Worm (Caenorhabditis elegans) whole organism, young adult: ENCODE measurements around the gene gei-13.

Experiments
- B0035.1 ChIP-seq: sonication (generic microtip); optimal IDR thresholded peaks from 2 replicates; lab custom pipeline; 2016; ENCODE audit warnings: missing genetic modification characterization, mild to moderate bottlenecking, missing compliant biosample characterization, missing genotype, missing genetic modification reagents
- C06A6.2 ChIP-seq: fragments of 200-800 bp; sonication (Bioruptor generic); conservative IDR thresholded peaks from 2 replicates; pipeline ENCODE4 v1.3.6; 2022; ENCODE audit warnings: missing genetic modification characterization, missing compliant biosample characterization
- C17E4.6 ChIP-seq: fragments of 200-800 bp; sonication (Bioruptor generic); IDR thresholded peaks from 2 replicates; pipeline ENCODE4 v1.3.6; 2022; ENCODE audit warnings: missing genetic modification reagents, missing genetic modification characterization, missing compliant biosample characterization
- D2030.7 ChIP-seq: fragments of 200-800 bp; sonication (Bioruptor generic); IDR thresholded peaks from 2 replicates; pipeline ENCODE4 v1.3.6; 2022; ENCODE audit warnings: missing genetic modification reagents, missing genetic modification characterization, missing compliant biosample characterization
- F49E8.2 ChIP-seq: sonication (generic microtip); optimal IDR thresholded peaks from 3 replicates; lab custom pipeline; 2017; ENCODE audit warnings: missing genetic modification characterization, mild to moderate bottlenecking, missing compliant biosample characterization, antibody characterized with exemption, moderate library complexity; ENCODE audit not compliant: insufficient read depth
- F52B5.7 ChIP-seq: sonication (generic microtip); optimal IDR thresholded peaks from 2 replicates; lab custom pipeline; 2016; ENCODE audit warnings: mild to moderate bottlenecking, missing genetic modification characterization, missing compliant biosample characterization
- Y79H2A.3 ChIP-seq: fragments of 200-800 bp; sonication (Bioruptor generic); conservative IDR thresholded peaks from 2 replicates; pipeline ENCODE4 v1.3.6; 2022; ENCODE audit warnings: missing genetic modification reagents, missing genetic modification characterization, missing compliant biosample characterization
- ama-1 ChIP-seq, 3 experiments: fragments of 150-350 bp in 1 of 3; sonication (generic microtip) in 2 of 3; optimal IDR thresholded peaks; 2 replicates each; lab custom pipeline; 2014 to 2018; ENCODE audit warnings: missing biosample characterization in 2 of 3, missing genetic modification characterization in 2 of 3, missing genetic modification reagents in 2 of 3
- aptf-2 ChIP-seq: fragments of 200-800 bp; sonication (Bioruptor generic); conservative IDR thresholded peaks from 2 replicates; pipeline ENCODE4 v1.3.6; 2022; ENCODE audit warnings: missing genetic modification reagents, missing genetic modification characterization, missing compliant biosample characterization
- attf-3 ChIP-seq: fragments of 200-800 bp; sonication (Bioruptor generic); conservative IDR thresholded peaks from 2 replicates; pipeline ENCODE4 v1.3.6; 2022; ENCODE audit warnings: missing genetic modification reagents, missing genetic modification characterization, missing compliant biosample characterization
- bed-2 ChIP-seq: fragments of 200-800 bp; sonication (Bioruptor generic); IDR thresholded peaks from 2 replicates; pipeline ENCODE4 v1.3.6; 2022; ENCODE audit warnings: missing genetic modification reagents, missing genetic modification characterization, missing compliant biosample characterization
- cebp-1 ChIP-seq, 2 experiments: fragments of 200-800 bp in 1 of 2; sonication (Bioruptor generic) in 1 of 2; sonication (generic microtip) in 1 of 2; IDR thresholded peaks in 1 of 2; optimal IDR thresholded peaks in 1 of 2; 2 replicates each; pipeline versions ENCODE4 v1.3.6 to Lab custom; 2017 to 2022; ENCODE audit warnings: missing compliant biosample characterization in 2 of 2, missing genetic modification characterization in 2 of 2, mild to moderate bottlenecking in 1 of 2, missing genetic modification reagents in 1 of 2, moderate library complexity in 1 of 2
- cebp-2 ChIP-seq: fragments of 200-800 bp; sonication (Bioruptor generic); IDR thresholded peaks from 2 replicates; pipeline ENCODE4 v1.3.6; 2022; ENCODE audit warnings: missing genetic modification characterization, missing compliant biosample characterization
- ceh-79 ChIP-seq: sonication (generic microtip); optimal IDR thresholded peaks from 2 replicates; lab custom pipeline; 2017; ENCODE audit warnings: mild to moderate bottlenecking, missing genetic modification characterization, missing compliant biosample characterization
- ceh-91 ChIP-seq: fragments of 200-800 bp; sonication (Bioruptor generic); IDR thresholded peaks from 2 replicates; pipeline ENCODE4 v1.3.6; 2022; ENCODE audit warnings: missing genetic modification reagents, missing genetic modification characterization, missing compliant biosample characterization
- dox-1 ChIP-seq: fragments of 200-800 bp; sonication (Bioruptor generic); IDR thresholded peaks from 2 replicates; pipeline ENCODE4 v1.3.6; 2022; ENCODE audit warnings: missing genetic modification reagents, missing genetic modification characterization, missing compliant biosample characterization
- dpff-1 ChIP-seq: sonication (generic microtip); optimal IDR thresholded peaks from 2 replicates; lab custom pipeline; 2017; ENCODE audit warnings: mild to moderate bottlenecking, missing genetic modification characterization, missing compliant biosample characterization
- dpl-1 ChIP-seq: fragments of 150-350 bp; optimal IDR thresholded peaks from 2 replicates; lab custom pipeline; 2014; ENCODE audit warnings: missing biosample characterization, missing genetic modification reagents, missing genetic modification characterization
- efl-1 ChIP-seq: fragments of 150-350 bp; optimal IDR thresholded peaks from 2 replicates; lab custom pipeline; 2014; ENCODE audit warnings: missing biosample characterization, missing genetic modification reagents, missing genetic modification characterization
- egl-44 ChIP-seq: fragments of 200-800 bp; sonication (Bioruptor generic); IDR thresholded peaks from 2 replicates; pipeline ENCODE4 v1.3.6; 2022; ENCODE audit warnings: missing genetic modification reagents, missing genetic modification characterization, missing compliant biosample characterization
- egrh-3 ChIP-seq: fragments of 200-800 bp; sonication (Bioruptor generic); IDR thresholded peaks from 2 replicates; pipeline ENCODE4 v1.3.6; 2022; ENCODE audit warnings: missing genetic modification reagents, missing genetic modification characterization, missing compliant biosample characterization
- ets-4 ChIP-seq: fragments of 200-800 bp; sonication (Bioruptor generic); optimal IDR thresholded peaks from 2 replicates; lab custom pipeline; 2018; ENCODE audit warnings: mild to moderate bottlenecking, missing genetic modification characterization, missing compliant biosample characterization
- gei-17 ChIP-seq: fragments of 200-800 bp; sonication (Bioruptor generic); optimal IDR thresholded peaks from 2 replicates; lab custom pipeline; 2018; ENCODE audit warnings: mild to moderate bottlenecking, missing genetic modification characterization, missing compliant biosample characterization
- him-1 ChIP-seq: sonication (generic microtip); optimal IDR thresholded peaks from 2 replicates; lab custom pipeline; 2016; ENCODE audit warnings: missing genotype, missing genetic modification reagents, missing genetic modification characterization, missing compliant biosample characterization
- hlh-12 ChIP-seq: sonication (generic microtip); optimal IDR thresholded peaks from 2 replicates; lab custom pipeline; 2016; ENCODE audit warnings: missing genetic modification characterization, missing compliant biosample characterization
- hmg-1.2 ChIP-seq: fragments of 200-800 bp; sonication (Bioruptor generic); IDR thresholded peaks from 2 replicates; pipeline ENCODE4 v1.3.6; 2022; ENCODE audit warnings: missing genetic modification reagents, missing genetic modification characterization, missing compliant biosample characterization
- hrde-1 ChIP-seq: sonication (generic microtip); optimal IDR thresholded peaks from 2 replicates; lab custom pipeline; 2016; ENCODE audit warnings: missing genetic modification characterization, mild to moderate bottlenecking, missing compliant biosample characterization, moderate library complexity, missing genotype, missing genetic modification reagents, borderline replicate concordance
- hsf-1 ChIP-seq: fragments of 200-800 bp; sonication (Bioruptor generic); IDR thresholded peaks from 2 replicates; pipeline ENCODE4 v1.3.6; 2022; ENCODE audit warnings: missing genetic modification reagents, missing genetic modification characterization, missing compliant biosample characterization
- let-607 ChIP-seq, 2 experiments: fragments of 200-800 bp in 1 of 2; sonication (Bioruptor generic) in 1 of 2; sonication (generic microtip) in 1 of 2; optimal IDR thresholded peaks; 2 replicates each; lab custom pipeline; 2016 to 2018; ENCODE audit warnings: mild to moderate bottlenecking in 2 of 2, missing compliant biosample characterization in 2 of 2, missing genetic modification characterization in 2 of 2, moderate library complexity in 2 of 2, missing genotype in 1 of 2
- lin-54 ChIP-seq: fragments of 200-800 bp; sonication (Bioruptor generic); optimal IDR thresholded peaks from 2 replicates; lab custom pipeline; 2018; ENCODE audit warnings: mild to moderate bottlenecking, missing genetic modification characterization, missing compliant biosample characterization
- madf-6 ChIP-seq: fragments of 200-800 bp; sonication (Bioruptor generic); IDR thresholded peaks from 2 replicates; pipeline ENCODE4 v1.3.6; 2022; ENCODE audit warnings: missing genetic modification reagents, missing genetic modification characterization, missing compliant biosample characterization
- mel-28 ChIP-seq: sonication (generic microtip); optimal IDR thresholded peaks from 2 replicates; lab custom pipeline; 2016; ENCODE audit warnings: borderline replicate concordance, mild to moderate bottlenecking, missing genetic modification characterization, missing compliant biosample characterization
- nfyb-1 ChIP-seq: fragments of 200-800 bp; sonication (Bioruptor generic); IDR thresholded peaks from 2 replicates; pipeline ENCODE4 v1.3.6; 2022; ENCODE audit warnings: missing genetic modification reagents, missing genetic modification characterization, missing compliant biosample characterization
- nhr-80 ChIP-seq: sonication (generic microtip); optimal IDR thresholded peaks from 2 replicates; lab custom pipeline; 2016; ENCODE audit warnings: missing genetic modification characterization, missing compliant biosample characterization
- pbrm-1 ChIP-seq: fragments of 200-800 bp; sonication (Bioruptor generic); IDR thresholded peaks from 2 replicates; pipeline ENCODE4 v1.3.6; 2022; ENCODE audit warnings: missing genetic modification reagents, missing genetic modification characterization, missing compliant biosample characterization
- rec-8 ChIP-seq, 2 experiments: sonication (generic microtip); optimal IDR thresholded peaks; 2 replicates each; lab custom pipeline; 2016; ENCODE audit warnings: mild to moderate bottlenecking in 2 of 2, missing genetic modification characterization in 2 of 2, missing genetic modification reagents in 2 of 2, missing genotype in 2 of 2, missing biosample characterization in 1 of 2, missing compliant biosample characterization in 1 of 2, moderate library complexity in 1 of 2
- repo-1 ChIP-seq: sonication (generic microtip); optimal IDR thresholded peaks from 2 replicates; lab custom pipeline; 2017; ENCODE audit warnings: mild to moderate bottlenecking, missing genetic modification characterization, missing compliant biosample characterization
- snpc-3.4 ChIP-seq: sonication (generic microtip); optimal IDR thresholded peaks from 2 replicates; lab custom pipeline; 2017; ENCODE audit warnings: missing genetic modification characterization, mild to moderate bottlenecking, missing compliant biosample characterization, antibody characterized with exemption, moderate library complexity, missing genotype, missing genetic modification reagents
- somi-1 ChIP-seq: fragments of 200-800 bp; sonication (Bioruptor generic); optimal IDR thresholded peaks from 2 replicates; lab custom pipeline; 2018; ENCODE audit warnings: mild to moderate bottlenecking, missing genetic modification characterization, missing compliant biosample characterization
- sptf-2 ChIP-seq: fragments of 200-800 bp; sonication (Bioruptor generic); optimal IDR thresholded peaks from 2 replicates; lab custom pipeline; 2018; ENCODE audit warnings: mild to moderate bottlenecking, missing genetic modification characterization, missing compliant biosample characterization
- tbp1 ChIP-seq: fragments of 200-800 bp; sonication (Bioruptor generic); optimal IDR thresholded peaks from 2 replicates; lab custom pipeline; 2018; ENCODE audit warnings: mild to moderate bottlenecking, missing genetic modification characterization, missing compliant biosample characterization
- zfh-2 ChIP-seq: fragments of 200-800 bp; sonication (Bioruptor generic); conservative IDR thresholded peaks from 2 replicates; pipeline ENCODE4 v1.3.6; 2022; ENCODE audit warnings: missing genetic modification reagents, missing genetic modification characterization, missing compliant biosample characterization
- ztf-3 ChIP-seq: fragments of 200-800 bp; sonication (Bioruptor generic); optimal IDR thresholded peaks from 2 replicates; lab custom pipeline; 2018; ENCODE audit warnings: mild to moderate bottlenecking, missing genetic modification characterization, missing compliant biosample characterization

gei-13 gene

ce11 chrIII:9639281-9640050, 2.5 kb upstream of the gei-13 start:
- peak; percentile 38; the same call in 1 of the 2 replicates for TF ChIP-seq egrh-3 (GFP tag; lab: Robert Waterston, UW)
- no peak for TF ChIP-seq ztf-3
- TF ChIP-seq zfh-2 = peak; percentile 85
- no peak for TF ChIP-seq aptf-2 (GFP tag; lab: Robert Waterston, UW)
- TF ChIP-seq cebp-2 (GFP tag; lab: Robert Waterston, UW) = no peak

DNA sequence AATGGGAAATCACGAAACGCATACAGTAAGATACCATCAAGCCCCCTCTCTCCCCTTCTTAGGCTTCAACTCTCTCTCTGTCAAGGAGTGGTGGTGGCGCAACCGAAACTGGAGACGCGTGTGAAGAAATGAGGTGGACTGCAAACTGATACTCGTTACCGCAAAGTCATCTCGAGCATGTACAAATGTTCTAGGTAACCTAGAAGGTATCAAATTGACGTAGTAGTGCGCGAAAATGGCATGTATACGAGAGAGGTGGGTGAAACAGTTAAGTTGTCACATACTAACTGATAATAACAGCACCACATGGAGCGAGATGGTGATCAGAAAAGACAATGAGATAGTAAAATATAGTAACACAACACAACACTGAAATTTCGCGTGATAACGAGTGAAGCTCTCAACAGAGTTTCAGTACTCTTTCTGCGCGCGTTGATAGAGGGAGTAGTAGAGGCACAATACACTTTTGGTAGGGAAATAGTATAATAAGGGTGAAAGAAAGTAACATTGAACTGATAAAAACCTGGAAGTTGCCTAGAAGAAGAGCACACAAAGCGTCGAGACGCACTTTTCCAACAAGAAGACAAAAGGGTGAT, 1.3 kb upstream of the gei-13 start:
- TF ChIP-seq him-1 (tag; lab: Kevin White, UChicago) (no peak), mel-28 (tag; lab: Kevin White, UChicago) (no peak), dox-1 (GFP tag; lab: Robert Waterston, UW) (0 out of 2 replicates have a peak, but pooled peaks have one; percentile 15), C17E4.6 (GFP tag; lab: Robert Waterston, UW) (no peak), repo-1 (tag; lab: Kevin White, UChicago) (no peak), egl-44 (GFP tag; lab: Robert Waterston, UW) (no peak), F49E8.2 (tag; lab: Kevin White, UChicago) (no peak), egrh-3 (GFP tag; lab: Robert Waterston, UW) (no peak), B0035.1 (no peak), ets-4 (GFP tag; lab: Kevin White, UChicago) (peak; percentile 65), C06A6.2 (GFP tag; lab: Robert Waterston, UW) (no peak), attf-3 (GFP tag; lab: Robert Waterston, UW) (no peak), dpff-1 (no peak), somi-1 (GFP tag; lab: Kevin White, UChicago) (no peak), sptf-2 (no peak), F52B5.7 (tag; lab: Kevin White, UChicago) (no peak), nhr-80 (tag; lab: Kevin White, UChicago) (peak; percentile 98), D2030.7 (no peak), efl-1 (GFP tag; lab: Kevin White, UChicago) (no peak), Y79H2A.3 (no peak), aptf-2 (GFP tag; lab: Robert Waterston, UW) (no peak), bed-2 (no peak), let-607 (tag; optimal IDR thresholded peaks at IDR 0.05; lab: Kevin White, UChicago) (peak; percentile 47 to 86), hlh-12 (no peak), gei-17 (no peak)

DNA sequence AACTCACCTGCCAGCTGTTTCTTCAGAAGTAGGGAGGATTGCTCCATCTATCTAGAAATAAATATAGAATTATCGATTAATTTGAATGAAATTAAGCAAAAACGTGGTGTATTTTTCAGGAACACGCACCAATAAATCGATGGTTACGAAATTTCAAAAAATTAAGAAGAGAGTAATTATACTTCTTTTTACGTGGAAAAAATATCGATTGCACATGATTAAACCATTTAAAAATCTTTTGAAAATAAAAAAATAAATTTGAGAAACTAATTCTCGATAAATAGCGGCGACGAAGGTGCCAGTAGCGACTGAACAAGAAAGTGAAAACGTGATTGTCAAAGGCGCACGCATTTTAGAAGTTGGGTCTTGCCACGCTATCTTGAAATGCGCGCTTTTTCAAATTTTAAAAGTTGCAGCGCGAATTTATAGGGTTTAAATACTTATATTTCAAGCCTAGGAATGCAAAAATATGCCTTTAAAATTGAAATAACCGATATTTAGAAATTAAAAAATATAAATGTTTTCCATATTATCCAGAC, 5.7 kb downstream of the gei-13 start, which contains the start of gene ubc-7:
Gene ubc-7 (minus strand): TSS at position 51 of the 539 bp plus-strand sequence.
- TF ChIP-seq dpl-1 (GFP tag; lab: Kevin White, UChicago) (peak; percentile 95), tbp1 (GFP tag; lab: Kevin White, UChicago) (peak; percentile 56), cebp-1 (GFP tag; IDR thresholded peaks at IDR 0.05; lab: Robert Waterston, UW) (no peak), cebp-1 (tag; optimal IDR thresholded peaks at IDR 0.05; lab: Kevin White, UChicago) (peak; percentile 71), ceh-91 (peak; percentile 83), D2030.7 (peak; percentile 77; the same call in 1 of the 2 replicates), hmg-1.2 (GFP tag; lab: Robert Waterston, UW) (peak; percentile 48), pbrm-1 (GFP tag; lab: Robert Waterston, UW) (no peak), ama-1 (optimal IDR thresholded peaks at IDR 0.05; lab: Kevin White, UChicago) (peak; percentile 51), ama-1 (GFP tag; optimal IDR thresholded peaks at IDR 0.05; lab: Kevin White, UChicago) (no peak), rec-8 (tag; optimal IDR thresholded peaks at IDR 0.05; lab: Kevin White, UChicago) (no peak), snpc-3.4 (peak; percentile 71), hrde-1 (tag; lab: Kevin White, UChicago) (no peak), lin-54 (GFP tag; lab: Kevin White, UChicago) (peak; percentile 95), nfyb-1 (GFP tag; lab: Robert Waterston, UW) (peak; percentile 43; the same call in 1 of the 2 replicates), hsf-1 (GFP tag; lab: Robert Waterston, UW) (peak; percentile 79), ceh-79 (tag; lab: Kevin White, UChicago) (no peak), madf-6 (peak; percentile 96)
